Fruit fly (Drosophila melanogaster) whole organism, embryonic: Measurements from ENCODE around the gene CG5805.

Experiments used
- Adf1 ChIP-seq: fragments of 200-800 bp; sonication (Bioruptor generic); IDR thresholded peaks from 2 replicates; pipeline ENCODE4 v1.3.6; 2022; ENCODE audit warnings: missing biosample characterization, missing genetic modification characterization
- Blimp-1 ChIP-seq: fragments of 200-800 bp; sonication (Bioruptor generic); optimal IDR thresholded peaks from 3 replicates; lab custom pipeline; 2018; ENCODE audit warnings: missing biosample characterization, missing genetic modification characterization, mild to moderate bottlenecking, moderate library complexity, missing genetic modification reagents
- Bteb2 ChIP-seq: fragments of 200-800 bp; sonication (Bioruptor generic); optimal IDR thresholded peaks from 2 replicates; lab custom pipeline; 2016; ENCODE audit warnings: missing biosample characterization, missing genetic modification characterization
- CG10543 ChIP-seq: fragments of 200-800 bp; sonication (Bioruptor generic); optimal IDR thresholded peaks from 3 replicates; lab custom pipeline; 2017; ENCODE audit warnings: missing biosample characterization, mild to moderate bottlenecking, missing genetic modification characterization, moderate library complexity
- CG11093 ChIP-seq: fragments of 200-800 bp; sonication (Bioruptor generic); IDR thresholded peaks from 3 replicates; pipeline ENCODE4 v1.3.6; 2022; ENCODE audit warnings: missing biosample characterization, missing genetic modification characterization
- CG12219 ChIP-seq: fragments of 200-800 bp; sonication (Bioruptor generic); optimal IDR thresholded peaks from 3 replicates; lab custom pipeline; 2018; ENCODE audit warnings: missing biosample characterization, mild to moderate bottlenecking, missing genetic modification characterization
- CG12744 ChIP-seq: fragments of 200-800 bp; sonication (Bioruptor generic); optimal IDR thresholded peaks from 2 replicates; lab custom pipeline; 2016; ENCODE audit warnings: missing biosample characterization, missing genetic modification characterization
- CG13775 ChIP-seq: fragments of 200-800 bp; sonication (Bioruptor generic); optimal IDR thresholded peaks from 3 replicates; lab custom pipeline; 2017; ENCODE audit warnings: missing biosample characterization, mild to moderate bottlenecking, missing genetic modification characterization
- CG14965 ChIP-seq: fragments of 200-800 bp; sonication (Bioruptor generic); optimal IDR thresholded peaks from 2 replicates; lab custom pipeline; 2016; ENCODE audit warnings: missing biosample characterization, missing genetic modification characterization, borderline replicate concordance
- CG1529 ChIP-seq: fragments of 200-800 bp; sonication (Bioruptor generic); optimal IDR thresholded peaks from 3 replicates; lab custom pipeline; 2018; ENCODE audit warnings: missing biosample characterization, missing genetic modification characterization
- CG16863 ChIP-seq: fragments of 200-800 bp; sonication (Bioruptor generic); optimal IDR thresholded peaks from 3 replicates; lab custom pipeline; 2016; ENCODE audit warnings: missing biosample characterization, missing genetic modification characterization
- CG17385 ChIP-seq: fragments of 200-800 bp; sonication (Bioruptor generic); optimal IDR thresholded peaks from 3 replicates; lab custom pipeline; 2018; ENCODE audit warnings: missing biosample characterization, mild to moderate bottlenecking, missing genetic modification characterization
- CG18476 ChIP-seq: fragments of 200-800 bp; sonication (Bioruptor generic); optimal IDR thresholded peaks from 2 replicates; lab custom pipeline; 2016; ENCODE audit warnings: missing biosample characterization, mild to moderate bottlenecking, missing genetic modification characterization
- CG18599 ChIP-seq: fragments of 200-800 bp; sonication (Bioruptor generic); optimal IDR thresholded peaks from 3 replicates; lab custom pipeline; 2017; ENCODE audit warnings: missing biosample characterization, missing genetic modification characterization, mild to moderate bottlenecking, moderate library complexity, missing genetic modification reagents
- CG2889 ChIP-seq: fragments of 200-800 bp; sonication (Bioruptor generic); IDR thresholded peaks from 3 replicates; pipeline ENCODE4 v1.3.6; 2022; ENCODE audit warnings: missing biosample characterization, missing genetic modification characterization
- CG30403 ChIP-seq: fragments of 200-800 bp; sonication (Bioruptor generic); optimal IDR thresholded peaks from 3 replicates; lab custom pipeline; 2016; ENCODE audit warnings: missing biosample characterization, missing genetic modification characterization
- CG32532 ChIP-seq: fragments of 200-800 bp; sonication (Bioruptor generic); IDR thresholded peaks from 2 replicates; pipeline ENCODE4 v1.3.6; 2022; ENCODE audit warnings: missing biosample characterization, missing genetic modification characterization
- CG32772 ChIP-seq: fragments of 200-800 bp; sonication (Bioruptor generic); IDR thresholded peaks from 2 replicates; pipeline ENCODE4 v1.3.6; 2022; ENCODE audit warnings: missing biosample characterization, missing genetic modification characterization
- CG3407 ChIP-seq: fragments of 200-800 bp; sonication (Bioruptor generic); optimal IDR thresholded peaks from 2 replicates; lab custom pipeline; 2018; ENCODE audit warnings: missing biosample characterization, mild to moderate bottlenecking, missing genetic modification characterization
- CG34422 ChIP-seq: fragments of 200-800 bp; sonication (Bioruptor generic); IDR thresholded peaks from 3 replicates; pipeline ENCODE4 v1.3.6; 2022; ENCODE audit warnings: missing biosample characterization, missing genetic modification characterization
- CG5180 ChIP-seq: fragments of 200-800 bp; sonication (Bioruptor generic); optimal IDR thresholded peaks from 3 replicates; lab custom pipeline; 2017; ENCODE audit warnings: missing biosample characterization, missing genetic modification characterization, mild to moderate bottlenecking, moderate library complexity, missing genetic modification reagents
- CG6765 ChIP-seq: fragments of 200-800 bp; sonication (Bioruptor generic); optimal IDR thresholded peaks from 3 replicates; lab custom pipeline; 2017; ENCODE audit warnings: missing biosample characterization, mild to moderate bottlenecking, missing genetic modification characterization
- CG9437 ChIP-seq: fragments of 200-800 bp; sonication (Bioruptor generic); optimal IDR thresholded peaks from 2 replicates; lab custom pipeline; 2018; ENCODE audit warnings: missing biosample characterization, mild to moderate bottlenecking, missing genetic modification characterization
- CG9817 ChIP-seq: fragments of 200-800 bp; sonication (Bioruptor generic); optimal IDR thresholded peaks from 2 replicates; lab custom pipeline; 2018; ENCODE audit warnings: missing biosample characterization, mild to moderate bottlenecking, missing genetic modification characterization, moderate library complexity
- Dbx ChIP-seq: fragments of 200-800 bp; sonication (Bioruptor generic); IDR thresholded peaks from 3 replicates; pipeline ENCODE4 v1.3.6; 2022; ENCODE audit warnings: missing biosample characterization, missing genetic modification characterization
- Dll ChIP-seq: fragments of 200-800 bp; sonication (Bioruptor generic); IDR thresholded peaks from 4 replicates; pipeline ENCODE4 v1.3.6; 2022; ENCODE audit warnings: missing biosample characterization, missing genetic modification characterization; ENCODE audit not compliant: partially characterized antibody
- Fer2 ChIP-seq: fragments of 200-800 bp; sonication (Bioruptor generic); optimal IDR thresholded peaks from 2 replicates; lab custom pipeline; 2018; ENCODE audit warnings: missing biosample characterization, mild to moderate bottlenecking, missing genetic modification characterization, moderate library complexity
- Hr3 ChIP-seq: fragments of 200-800 bp; sonication (Bioruptor generic); optimal IDR thresholded peaks from 3 replicates; lab custom pipeline; 2016; ENCODE audit warnings: missing biosample characterization, missing genetic modification characterization
- Mes4 ChIP-seq: fragments of 200-800 bp; sonication (Bioruptor generic); optimal IDR thresholded peaks from 2 replicates; lab custom pipeline; 2016; ENCODE audit warnings: missing biosample characterization, missing genetic modification characterization
- Myb ChIP-seq: fragments of 200-800 bp; sonication (Bioruptor generic); optimal IDR thresholded peaks from 2 replicates; lab custom pipeline; 2016; ENCODE audit warnings: missing biosample characterization, missing genetic modification characterization
- Nf-YA ChIP-seq: fragments of 200-800 bp; sonication (Bioruptor generic); IDR thresholded peaks from 2 replicates; pipeline ENCODE4 v1.3.6; 2022; ENCODE audit warnings: missing biosample characterization, missing genetic modification characterization
- Ssrp ChIP-seq: fragments of 200-800 bp; sonication (Bioruptor generic); optimal IDR thresholded peaks from 2 replicates; lab custom pipeline; 2018; ENCODE audit warnings: missing biosample characterization, mild to moderate bottlenecking, missing genetic modification characterization, moderate library complexity
- Taf1 ChIP-seq: fragments of 200-800 bp; sonication (Bioruptor generic); IDR thresholded peaks from 2 replicates; pipeline ENCODE4 v1.3.6; 2022; ENCODE audit warnings: missing biosample characterization, missing genetic modification characterization
- Trl ChIP-seq, 3 experiments: fragments of >200 bp in 2 of 3; fragments of 200-800 bp in 1 of 3; sonication (Bioruptor generic) in 1 of 3; optimal IDR thresholded peaks; 2 replicates in 1 of 3; 3 replicates in 2 of 3; lab custom pipeline; 2016 to 2017; ENCODE audit warnings: missing biosample characterization in 1 of 3, missing genetic modification characterization in 1 of 3
- ase ChIP-seq: fragments of 200-800 bp; sonication (Bioruptor generic); IDR thresholded peaks from 3 replicates; pipeline ENCODE4 v1.3.6; 2022; ENCODE audit warnings: missing biosample characterization, missing genetic modification characterization
- chn ChIP-seq: fragments of 200-800 bp; sonication (Bioruptor generic); optimal IDR thresholded peaks from 2 replicates; lab custom pipeline; 2016; ENCODE audit warnings: missing biosample characterization, missing genetic modification characterization
- crp ChIP-seq, 2 experiments: fragments of 200-800 bp; sonication (Bioruptor generic); optimal IDR thresholded peaks; 2 replicates in 1 of 2; 3 replicates in 1 of 2; lab custom pipeline; 2017; ENCODE audit warnings: missing biosample characterization in 2 of 2, missing genetic modification characterization in 2 of 2, mild to moderate bottlenecking in 1 of 2, moderate library complexity in 1 of 2
- disco-r ChIP-seq: fragments of 200-800 bp; sonication (Bioruptor generic); optimal IDR thresholded peaks from 2 replicates; lab custom pipeline; 2016; ENCODE audit warnings: missing biosample characterization, missing genetic modification characterization
- fd3F ChIP-seq: fragments of 200-800 bp; sonication (Bioruptor generic); optimal IDR thresholded peaks from 2 replicates; lab custom pipeline; 2018; ENCODE audit warnings: missing biosample characterization, mild to moderate bottlenecking, missing genetic modification characterization, moderate library complexity
- ftz-f1 ChIP-seq: fragments of 200-800 bp; sonication (Bioruptor generic); optimal IDR thresholded peaks from 2 replicates; lab custom pipeline; 2016; ENCODE audit warnings: missing biosample characterization, missing genetic modification characterization
- pho ChIP-seq: fragments of 200-800 bp; sonication (Bioruptor generic); optimal IDR thresholded peaks from 2 replicates; lab custom pipeline; 2016; ENCODE audit warnings: missing biosample characterization, missing genetic modification characterization
- pnt ChIP-seq: fragments of 200-800 bp; sonication (Bioruptor generic); optimal IDR thresholded peaks from 3 replicates; lab custom pipeline; 2016; ENCODE audit warnings: missing biosample characterization, missing genetic modification characterization
- ro ChIP-seq: fragments of 200-800 bp; sonication (Bioruptor generic); IDR thresholded peaks from 2 replicates; pipeline ENCODE4 v1.3.6; 2022; ENCODE audit warnings: missing biosample characterization, missing genetic modification characterization
- row ChIP-seq: fragments of 200-800 bp; sonication (Bioruptor generic); IDR thresholded peaks from 3 replicates; pipeline ENCODE4 v1.3.6; 2022; ENCODE audit warnings: missing biosample characterization, missing genetic modification characterization
- sd ChIP-seq: fragments of 200-800 bp; sonication (Bioruptor generic); optimal IDR thresholded peaks from 3 replicates; lab custom pipeline; 2018; ENCODE audit warnings: missing biosample characterization, mild to moderate bottlenecking, missing genetic modification characterization, moderate library complexity
- sim ChIP-seq: fragments of 200-800 bp; sonication (Bioruptor generic); IDR thresholded peaks from 2 replicates; pipeline ENCODE4 v1.3.6; 2022; ENCODE audit warnings: missing biosample characterization, missing genetic modification characterization
- sisA ChIP-seq: fragments of 200-800 bp; sonication (Bioruptor generic); IDR thresholded peaks from 2 replicates; pipeline ENCODE4 v1.3.6; 2022; ENCODE audit warnings: missing biosample characterization, missing genetic modification characterization
- unpg ChIP-seq: fragments of 200-800 bp; sonication (Bioruptor generic); optimal IDR thresholded peaks from 3 replicates; lab custom pipeline; 2018; ENCODE audit warnings: missing biosample characterization, mild to moderate bottlenecking, missing genetic modification characterization, moderate library complexity

The CG5805 gene

DNA sequence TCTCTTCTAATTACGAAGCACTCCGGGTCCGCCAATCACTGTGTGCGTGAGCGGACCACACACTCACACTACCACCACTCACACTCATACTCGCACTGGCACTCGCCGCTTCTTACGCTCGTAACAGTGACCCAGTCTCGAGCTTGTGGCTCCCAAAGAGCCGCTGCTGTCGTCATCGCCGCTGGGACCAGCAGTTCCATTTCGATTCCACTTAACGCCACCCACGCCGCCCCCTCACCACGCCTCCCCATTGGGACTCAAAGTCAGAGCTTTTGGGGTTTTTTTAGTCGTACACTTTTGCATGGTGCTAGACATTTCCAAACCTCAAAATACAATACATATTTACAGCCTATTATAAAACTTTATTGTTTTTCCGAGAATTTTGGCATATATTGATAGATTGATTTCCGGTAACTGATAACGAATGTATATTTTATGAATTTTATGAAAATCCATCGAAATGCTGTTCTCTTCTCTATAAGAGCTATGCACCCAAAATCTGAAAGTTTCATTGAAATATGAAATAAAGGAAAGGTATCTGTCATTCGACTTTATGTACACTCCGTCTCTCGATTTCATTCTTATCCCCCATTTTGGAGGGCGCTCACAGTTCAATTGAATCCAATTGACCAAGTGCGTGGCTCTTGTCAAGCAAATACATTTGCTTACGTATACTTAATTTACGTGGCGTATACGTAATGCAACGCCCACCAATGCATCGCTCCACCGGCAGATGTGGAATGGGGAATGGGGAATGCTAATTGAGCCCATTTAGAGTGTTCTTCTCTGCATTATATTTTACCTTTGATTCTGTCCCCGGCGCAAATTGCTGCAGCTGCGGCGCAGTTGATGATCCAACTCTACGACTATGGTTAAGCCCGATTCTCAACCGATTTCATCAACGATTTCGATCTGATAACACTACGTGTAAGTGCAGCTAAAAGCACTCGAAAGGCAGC is 15.7 kb downstream of the CG5805 start, which contains the start of gene CG42331 (continued):
- no peak for TF ChIP-seq CG3407 (GFP tag; lab: Kevin White, UChicago)
- 0 out of 3 replicates have a peak, but pooled peaks have one; percentile 50 for TF ChIP-seq CG34422
- TF ChIP-seq Trl (optimal IDR thresholded peaks at IDR 0.05; lab: Kevin White, UChicago), result peak; percentile 35 to 60
- peak; percentile 27 for TF ChIP-seq Trl (GFP tag; optimal IDR thresholded peaks at IDR 0.05; lab: Kevin White, UChicago)
- no peak for TF ChIP-seq CG32532
- peak; percentile 21 for TF ChIP-seq Myb (GFP tag; lab: Kevin White, UChicago)
- no peak for TF ChIP-seq Nf-YA (GFP tag; lab: Robert Waterston, UW)
- peak; percentile 51 for TF ChIP-seq Ssrp (tag; lab: Kevin White, UChicago)
- no peak for TF ChIP-seq Taf1 (GFP tag; lab: Robert Waterston, UW)
- TF ChIP-seq CG9437 (GFP tag; lab: Kevin White, UChicago), result peak; percentile 66
- TF ChIP-seq CG6765, result no peak
- no peak for TF ChIP-seq Blimp-1
- TF ChIP-seq sim (GFP tag; lab: Robert Waterston, UW), result no peak
- no peak for TF ChIP-seq Fer2
- TF ChIP-seq Dbx (GFP tag; lab: Robert Waterston, UW), result 0 out of 3 replicates have a peak, but pooled peaks have one; percentile 20
- peak; percentile 29 for TF ChIP-seq CG12219 (GFP tag; lab: Kevin White, UChicago)
- no peak for TF ChIP-seq Dll (GFP tag; lab: Robert Waterston, UW)
- peak; percentile 48 for TF ChIP-seq fd3F (GFP tag; lab: Kevin White, UChicago)
- no peak for TF ChIP-seq CG14965
- peak; percentile 45 for TF ChIP-seq CG5180 (GFP tag; lab: Kevin White, UChicago)
- TF ChIP-seq CG12744 (GFP tag; lab: Kevin White, UChicago), result peak; percentile 11
- no peak for TF ChIP-seq CG18476 (GFP tag; lab: Kevin White, UChicago)
- peak; percentile 63; the same call in 2 of the 3 replicates for TF ChIP-seq ase (GFP tag; lab: Robert Waterston, UW)
- peak; percentile 4 for TF ChIP-seq CG13775
- TF ChIP-seq CG16863, result peak; percentile 6
- TF ChIP-seq CG9817 (tag; lab: Kevin White, UChicago), result peak; percentile 59
- no peak for TF ChIP-seq chn (GFP tag; lab: Kevin White, UChicago)
- peak; percentile 71 for TF ChIP-seq Adf1 (GFP tag; lab: Robert Waterston, UW)
- no peak for TF ChIP-seq CG1529
- peak; percentile 85 for TF ChIP-seq CG10543 (GFP tag; lab: Kevin White, UChicago)
- peak; percentile 81 for TF ChIP-seq CG30403
- TF ChIP-seq pho (GFP tag; lab: Kevin White, UChicago), result peak; percentile 50
- TF ChIP-seq pnt (GFP tag; lab: Kevin White, UChicago), result peak; percentile 40
- TF ChIP-seq disco-r (GFP tag; lab: Kevin White, UChicago), result peak; percentile 9
- 0 out of 3 replicates have a peak, but pooled peaks have one; percentile 33 for TF ChIP-seq CG11093 (GFP tag; lab: Robert Waterston, UW)
- TF ChIP-seq sisA (GFP tag; lab: Robert Waterston, UW), result peak; percentile 51
- peak; percentile 51 for TF ChIP-seq CG17385 (GFP tag; lab: Kevin White, UChicago)
- no peak for TF ChIP-seq Mes4
- TF ChIP-seq crp (GFP tag; optimal IDR thresholded peaks at IDR 0.05; lab: Kevin White, UChicago), result no peak
- peak; percentile 17 for TF ChIP-seq sd
- peak; percentile 46 for TF ChIP-seq Hr3
- no peak for TF ChIP-seq ftz-f1 (GFP tag; lab: Kevin White, UChicago)
- TF ChIP-seq CG32772 (GFP tag; lab: Robert Waterston, UW), result no peak
- peak; percentile 51 for TF ChIP-seq Bteb2 (GFP tag; lab: Kevin White, UChicago)
- TF ChIP-seq CG18599, result peak; percentile 68
- TF ChIP-seq ro (GFP tag; lab: Robert Waterston, UW), result no peak
- TF ChIP-seq unpg (GFP tag; lab: Kevin White, UChicago), result peak; percentile 70
- TF ChIP-seq row (GFP tag; lab: Robert Waterston, UW), result peak; percentile 82
- no peak for TF ChIP-seq CG2889 (GFP tag; lab: Robert Waterston, UW)
